Worm (Caenorhabditis elegans) whole organism, young adult: ENCODE data around the gene T23F11.11.

Source experiments
- B0019.2 ChIP-seq: fragments of 200-800 bp; sonication (Bioruptor generic); conservative IDR thresholded peaks from 2 replicates; pipeline ENCODE4 v1.3.6; 2022; ENCODE audit warnings: missing genetic modification reagents, missing genetic modification characterization, missing compliant biosample characterization
- B0336.3 ChIP-seq: fragments of 200-800 bp; sonication (Bioruptor generic); IDR thresholded peaks from 2 replicates; pipeline ENCODE4 v1.3.6; 2022; ENCODE audit warnings: missing genetic modification characterization, missing compliant biosample characterization
- D2030.7 ChIP-seq: fragments of 200-800 bp; sonication (Bioruptor generic); IDR thresholded peaks from 2 replicates; pipeline ENCODE4 v1.3.6; 2022; ENCODE audit warnings: missing genetic modification reagents, missing genetic modification characterization, missing compliant biosample characterization
- F23B12.7 ChIP-seq: sonication (generic microtip); optimal IDR thresholded peaks from 2 replicates; lab custom pipeline; 2017; ENCODE audit warnings: missing genetic modification characterization, mild to moderate bottlenecking, missing compliant biosample characterization, antibody characterized with exemption, moderate library complexity; ENCODE audit not compliant: insufficient read depth
- F39B2.1 ChIP-seq: fragments of 200-800 bp; sonication (Bioruptor generic); IDR thresholded peaks from 2 replicates; pipeline ENCODE4 v1.3.6; 2022; ENCODE audit warnings: missing genetic modification reagents, missing genetic modification characterization, missing compliant biosample characterization
- F49E8.2 ChIP-seq: sonication (generic microtip); optimal IDR thresholded peaks from 3 replicates; lab custom pipeline; 2017; ENCODE audit warnings: missing genetic modification characterization, mild to moderate bottlenecking, missing compliant biosample characterization, antibody characterized with exemption, moderate library complexity; ENCODE audit not compliant: insufficient read depth
- F52B5.7 ChIP-seq: sonication (generic microtip); optimal IDR thresholded peaks from 2 replicates; lab custom pipeline; 2016; ENCODE audit warnings: mild to moderate bottlenecking, missing genetic modification characterization, missing compliant biosample characterization
- F55B11.4 ChIP-seq: sonication (generic microtip); optimal IDR thresholded peaks from 2 replicates; lab custom pipeline; 2016; ENCODE audit warnings: missing compliant biosample characterization, missing genetic modification characterization, borderline replicate concordance; ENCODE audit not compliant: insufficient read depth
- F57A8.1 ChIP-seq: fragments of 200-800 bp; sonication (Bioruptor generic); optimal IDR thresholded peaks from 2 replicates; lab custom pipeline; 2018; ENCODE audit warnings: mild to moderate bottlenecking, missing genetic modification characterization, moderate library complexity, missing compliant biosample characterization
- F57C9.4 ChIP-seq: sonication (generic microtip); optimal IDR thresholded peaks from 2 replicates; lab custom pipeline; 2017; ENCODE audit warnings: mild to moderate bottlenecking, missing genetic modification characterization, missing compliant biosample characterization
- akir-1 ChIP-seq: fragments of 200-800 bp; sonication (Bioruptor generic); optimal IDR thresholded peaks from 2 replicates; lab custom pipeline; 2018; ENCODE audit warnings: mild to moderate bottlenecking, missing genetic modification characterization, moderate library complexity, missing compliant biosample characterization
- ama-1 ChIP-seq, 3 experiments: fragments of 150-350 bp in 1 of 3; sonication (generic microtip) in 2 of 3; optimal IDR thresholded peaks; 2 replicates each; lab custom pipeline; 2014 to 2018; ENCODE audit warnings: missing biosample characterization in 2 of 3, missing genetic modification characterization in 2 of 3, missing genetic modification reagents in 2 of 3
- atf-7 ChIP-seq: sonication (generic microtip); optimal IDR thresholded peaks from 2 replicates; lab custom pipeline; 2017; ENCODE audit warnings: mild to moderate bottlenecking, missing genetic modification characterization, missing compliant biosample characterization
- attf-3 ChIP-seq: fragments of 200-800 bp; sonication (Bioruptor generic); conservative IDR thresholded peaks from 2 replicates; pipeline ENCODE4 v1.3.6; 2022; ENCODE audit warnings: missing genetic modification reagents, missing genetic modification characterization, missing compliant biosample characterization
- bed-1 ChIP-seq: fragments of 200-800 bp; sonication (Bioruptor generic); IDR thresholded peaks from 2 replicates; pipeline ENCODE4 v1.3.6; 2022; ENCODE audit warnings: missing genetic modification reagents, missing genetic modification characterization, missing compliant biosample characterization
- bed-2 ChIP-seq: fragments of 200-800 bp; sonication (Bioruptor generic); IDR thresholded peaks from 2 replicates; pipeline ENCODE4 v1.3.6; 2022; ENCODE audit warnings: missing genetic modification reagents, missing genetic modification characterization, missing compliant biosample characterization
- ceh-27 ChIP-seq: fragments of 200-800 bp; sonication (Bioruptor generic); optimal IDR thresholded peaks from 2 replicates; lab custom pipeline; 2018; ENCODE audit warnings: mild to moderate bottlenecking, missing genetic modification characterization, moderate library complexity, missing compliant biosample characterization
- ceh-58 ChIP-seq: fragments of 200-800 bp; sonication (Bioruptor generic); IDR thresholded peaks from 2 replicates; pipeline ENCODE4 v1.3.6; 2022; ENCODE audit warnings: missing genetic modification characterization, missing compliant biosample characterization
- ceh-79 ChIP-seq: sonication (generic microtip); optimal IDR thresholded peaks from 2 replicates; lab custom pipeline; 2017; ENCODE audit warnings: mild to moderate bottlenecking, missing genetic modification characterization, missing compliant biosample characterization
- chd-7 ChIP-seq: sonication (generic microtip); optimal IDR thresholded peaks from 2 replicates; lab custom pipeline; 2016; ENCODE audit warnings: mild to moderate bottlenecking, missing genetic modification characterization, moderate library complexity, missing compliant biosample characterization
- die-1 ChIP-seq: sonication (generic microtip); optimal IDR thresholded peaks from 2 replicates; lab custom pipeline; 2016; ENCODE audit warnings: missing genotype, mild to moderate bottlenecking, missing genetic modification characterization, missing compliant biosample characterization
- dox-1 ChIP-seq: fragments of 200-800 bp; sonication (Bioruptor generic); IDR thresholded peaks from 2 replicates; pipeline ENCODE4 v1.3.6; 2022; ENCODE audit warnings: missing genetic modification reagents, missing genetic modification characterization, missing compliant biosample characterization
- dpl-1 ChIP-seq: fragments of 150-350 bp; optimal IDR thresholded peaks from 2 replicates; lab custom pipeline; 2014; ENCODE audit warnings: missing biosample characterization, missing genetic modification reagents, missing genetic modification characterization
- egl-44 ChIP-seq: fragments of 200-800 bp; sonication (Bioruptor generic); IDR thresholded peaks from 2 replicates; pipeline ENCODE4 v1.3.6; 2022; ENCODE audit warnings: missing genetic modification reagents, missing genetic modification characterization, missing compliant biosample characterization
- egrh-3 ChIP-seq: fragments of 200-800 bp; sonication (Bioruptor generic); IDR thresholded peaks from 2 replicates; pipeline ENCODE4 v1.3.6; 2022; ENCODE audit warnings: missing genetic modification reagents, missing genetic modification characterization, missing compliant biosample characterization
- ets-4 ChIP-seq: fragments of 200-800 bp; sonication (Bioruptor generic); optimal IDR thresholded peaks from 2 replicates; lab custom pipeline; 2018; ENCODE audit warnings: mild to moderate bottlenecking, missing genetic modification characterization, missing compliant biosample characterization
- gei-17 ChIP-seq: fragments of 200-800 bp; sonication (Bioruptor generic); optimal IDR thresholded peaks from 2 replicates; lab custom pipeline; 2018; ENCODE audit warnings: mild to moderate bottlenecking, missing genetic modification characterization, missing compliant biosample characterization
- hlh-12 ChIP-seq: sonication (generic microtip); optimal IDR thresholded peaks from 2 replicates; lab custom pipeline; 2016; ENCODE audit warnings: missing genetic modification characterization, missing compliant biosample characterization
- let-526 ChIP-seq: fragments of 200-800 bp; sonication (Bioruptor generic); IDR thresholded peaks from 2 replicates; pipeline ENCODE4 v1.3.6; 2022; ENCODE audit warnings: missing genetic modification reagents, missing genetic modification characterization, missing compliant biosample characterization
- let-607 ChIP-seq, 2 experiments: fragments of 200-800 bp in 1 of 2; sonication (Bioruptor generic) in 1 of 2; sonication (generic microtip) in 1 of 2; optimal IDR thresholded peaks; 2 replicates each; lab custom pipeline; 2016 to 2018; ENCODE audit warnings: mild to moderate bottlenecking in 2 of 2, missing compliant biosample characterization in 2 of 2, missing genetic modification characterization in 2 of 2, moderate library complexity in 2 of 2, missing genotype in 1 of 2
- lin-54 ChIP-seq: fragments of 200-800 bp; sonication (Bioruptor generic); optimal IDR thresholded peaks from 2 replicates; lab custom pipeline; 2018; ENCODE audit warnings: mild to moderate bottlenecking, missing genetic modification characterization, missing compliant biosample characterization
- lsl-1 ChIP-seq: fragments of 200-800 bp; sonication (Bioruptor generic); optimal IDR thresholded peaks from 2 replicates; lab custom pipeline; 2018; ENCODE audit warnings: mild to moderate bottlenecking, missing genetic modification characterization, moderate library complexity, missing compliant biosample characterization
- madf-10 ChIP-seq: sonication (generic microtip); optimal IDR thresholded peaks from 2 replicates; lab custom pipeline; 2016; ENCODE audit warnings: mild to moderate bottlenecking, missing genetic modification characterization, missing compliant biosample characterization
- madf-6 ChIP-seq: fragments of 200-800 bp; sonication (Bioruptor generic); IDR thresholded peaks from 2 replicates; pipeline ENCODE4 v1.3.6; 2022; ENCODE audit warnings: missing genetic modification reagents, missing genetic modification characterization, missing compliant biosample characterization
- mel-28 ChIP-seq: sonication (generic microtip); optimal IDR thresholded peaks from 2 replicates; lab custom pipeline; 2016; ENCODE audit warnings: borderline replicate concordance, mild to moderate bottlenecking, missing genetic modification characterization, missing compliant biosample characterization
- nfya-1 ChIP-seq: sonication (generic microtip); optimal IDR thresholded peaks from 2 replicates; lab custom pipeline; 2017; ENCODE audit warnings: antibody characterized with exemption, missing compliant biosample characterization, missing genetic modification characterization, borderline replicate concordance; ENCODE audit not compliant: insufficient read depth
- nfyb-1 ChIP-seq: fragments of 200-800 bp; sonication (Bioruptor generic); IDR thresholded peaks from 2 replicates; pipeline ENCODE4 v1.3.6; 2022; ENCODE audit warnings: missing genetic modification reagents, missing genetic modification characterization, missing compliant biosample characterization
- nhr-179 ChIP-seq: sonication (generic microtip); optimal IDR thresholded peaks from 2 replicates; lab custom pipeline; 2016; ENCODE audit warnings: mild to moderate bottlenecking, missing genetic modification characterization, missing compliant biosample characterization
- nhr-90 ChIP-seq: sonication (generic microtip); optimal IDR thresholded peaks from 2 replicates; lab custom pipeline; 2016; ENCODE audit warnings: missing genotype, mild to moderate bottlenecking, missing genetic modification characterization, missing compliant biosample characterization
- pha-4 ChIP-seq: fragments of 150-350 bp; sonication (generic microtip); optimal IDR thresholded peaks from 2 replicates; lab custom pipeline; 2014; ENCODE audit warnings: missing biosample characterization, missing genetic modification reagents, missing genetic modification characterization
- rcor-1 ChIP-seq: fragments of 200-800 bp; sonication (Bioruptor generic); IDR thresholded peaks from 2 replicates; pipeline ENCODE4 v1.3.6; 2022; ENCODE audit warnings: missing genetic modification reagents, missing genetic modification characterization, missing compliant biosample characterization
- rec-8 ChIP-seq, 2 experiments: sonication (generic microtip); optimal IDR thresholded peaks; 2 replicates each; lab custom pipeline; 2016; ENCODE audit warnings: mild to moderate bottlenecking in 2 of 2, missing genetic modification characterization in 2 of 2, missing genetic modification reagents in 2 of 2, missing genotype in 2 of 2, missing biosample characterization in 1 of 2, missing compliant biosample characterization in 1 of 2, moderate library complexity in 1 of 2
- repo-1 ChIP-seq: sonication (generic microtip); optimal IDR thresholded peaks from 2 replicates; lab custom pipeline; 2017; ENCODE audit warnings: mild to moderate bottlenecking, missing genetic modification characterization, missing compliant biosample characterization
- tbp1 ChIP-seq: fragments of 200-800 bp; sonication (Bioruptor generic); optimal IDR thresholded peaks from 2 replicates; lab custom pipeline; 2018; ENCODE audit warnings: mild to moderate bottlenecking, missing genetic modification characterization, missing compliant biosample characterization
- ztf-18 ChIP-seq: sonication (generic microtip); optimal IDR thresholded peaks from 2 replicates; lab custom pipeline; 2016; ENCODE audit warnings: missing genotype, mild to moderate bottlenecking, missing genetic modification characterization, missing compliant biosample characterization
- ztf-25 ChIP-seq: fragments of 200-800 bp; sonication (Bioruptor generic); IDR thresholded peaks from 2 replicates; pipeline ENCODE4 v1.3.6; 2022; ENCODE audit warnings: missing genetic modification reagents, missing genetic modification characterization, missing compliant biosample characterization
- ztf-26 ChIP-seq: sonication (generic microtip); optimal IDR thresholded peaks from 2 replicates; lab custom pipeline; 2017; ENCODE audit warnings: missing genetic modification characterization, missing compliant biosample characterization

T23F11.11 gene

DNA sequence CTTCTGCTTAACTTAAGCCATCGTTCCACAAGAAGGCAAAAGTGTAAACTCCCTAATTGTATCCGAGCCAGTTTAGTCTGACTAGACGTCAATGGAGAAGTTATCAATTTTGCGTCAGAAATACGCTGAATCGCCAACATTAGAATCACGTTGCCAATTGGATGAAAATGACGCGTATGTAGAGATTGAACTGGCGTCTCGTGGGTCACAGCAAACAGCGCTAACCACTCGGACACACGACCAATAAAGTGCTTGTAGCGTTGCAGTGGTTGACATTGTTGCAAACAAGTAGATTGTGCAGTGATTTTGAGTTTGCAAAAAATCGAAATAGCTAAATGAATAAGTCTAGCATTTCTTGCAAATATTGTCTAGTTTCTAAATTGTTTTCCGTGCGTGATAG is 18.2 kb upstream of the T23F11.11 start:
- TF ChIP-seq nfya-1 = no peak
- 0 out of 2 replicates have a peak, but pooled peaks have one; percentile 7 for TF ChIP-seq F39B2.1
- TF ChIP-seq hlh-12 (tag; lab: Kevin White, UChicago) = peak; percentile 88
- peak; percentile 74 for TF ChIP-seq F57A8.1
- peak; percentile 89 for TF ChIP-seq ztf-18 (tag; lab: Kevin White, UChicago)
- peak; percentile 74; the same call in 1 of the 2 replicates for TF ChIP-seq madf-6 (GFP tag; lab: Robert Waterston, UW)
- 0 out of 2 replicates have a peak, but pooled peaks have one; percentile 26 for TF ChIP-seq attf-3 (GFP tag; lab: Robert Waterston, UW)
- peak; percentile 91 for TF ChIP-seq nfyb-1 (GFP tag; lab: Robert Waterston, UW)
- TF ChIP-seq rcor-1 (GFP tag; lab: Robert Waterston, UW) = peak; percentile 23; the same call in 1 of the 2 replicates
- TF ChIP-seq dpl-1 (GFP tag; lab: Kevin White, UChicago) = no peak
- TF ChIP-seq lsl-1 = peak; percentile 67
- no peak for TF ChIP-seq nhr-179 (tag; lab: Kevin White, UChicago)
- TF ChIP-seq B0336.3 (GFP tag; lab: Robert Waterston, UW) = peak; percentile 71
- TF ChIP-seq F52B5.7 = peak; percentile 91
- peak; percentile 82 for TF ChIP-seq F23B12.7
- TF ChIP-seq let-607 (tag; optimal IDR thresholded peaks at IDR 0.05; lab: Kevin White, UChicago) = peak; percentile 33 to 64
- TF ChIP-seq pha-4 (tag; lab: Kevin White, UChicago) = peak; percentile 47
- TF ChIP-seq ztf-25 (GFP tag; lab: Robert Waterston, UW) = peak; percentile 88; the same call in 1 of the 2 replicates
- TF ChIP-seq repo-1 = peak; percentile 83
- peak; percentile 69 for TF ChIP-seq atf-7 (tag; lab: Kevin White, UChicago)
- no peak for TF ChIP-seq bed-1 (GFP tag; lab: Robert Waterston, UW)
- TF ChIP-seq tbp1 (GFP tag; lab: Kevin White, UChicago) = peak; percentile 98
- no peak for TF ChIP-seq F55B11.4 (tag; lab: Kevin White, UChicago)
- TF ChIP-seq ceh-58 (GFP tag; lab: Robert Waterston, UW) = 0 out of 2 replicates have a peak, but pooled peaks have one; percentile 58
- TF ChIP-seq egrh-3 = peak; percentile 28; the same call in 1 of the 2 replicates
- TF ChIP-seq lin-54 (GFP tag; lab: Kevin White, UChicago) = peak; percentile 77
- peak; percentile 74 for TF ChIP-seq madf-10 (tag; lab: Kevin White, UChicago)
- TF ChIP-seq egl-44 (GFP tag; lab: Robert Waterston, UW) = peak; percentile 79
- TF ChIP-seq ztf-26 (tag; lab: Kevin White, UChicago) = peak; percentile 4
- TF ChIP-seq ets-4 (GFP tag; lab: Kevin White, UChicago) = peak; percentile 77
- peak; percentile 88 for TF ChIP-seq ceh-27
- peak; percentile 78 to 96 for TF ChIP-seq rec-8 (tag; optimal IDR thresholded peaks at IDR 0.05; lab: Kevin White, UChicago)
- peak; percentile 62; the same call in 1 of the 2 replicates for TF ChIP-seq B0019.2 (GFP tag; lab: Robert Waterston, UW)
- peak; percentile 44 for TF ChIP-seq akir-1 (GFP tag; lab: Kevin White, UChicago)
- peak; percentile 74; the same call in 1 of the 2 replicates for TF ChIP-seq let-526 (GFP tag; lab: Robert Waterston, UW)
- TF ChIP-seq mel-28 (tag; lab: Kevin White, UChicago) = no peak
- peak; percentile 98 for TF ChIP-seq nhr-90 (tag; lab: Kevin White, UChicago)
- TF ChIP-seq ama-1 (optimal IDR thresholded peaks at IDR 0.05; lab: Kevin White, UChicago) = no peak
- TF ChIP-seq ama-1 (GFP tag; optimal IDR thresholded peaks at IDR 0.05; lab: Kevin White, UChicago) = peak; percentile 87 to 95
- peak; percentile 95 for TF ChIP-seq die-1 (tag; lab: Kevin White, UChicago)
- peak; percentile 64 for TF ChIP-seq ceh-79 (tag; lab: Kevin White, UChicago)
- no peak for TF ChIP-seq bed-2
- peak; percentile 86 for TF ChIP-seq D2030.7
- peak; percentile 29 for TF ChIP-seq gei-17
- peak; percentile 90 for TF ChIP-seq chd-7 (tag; lab: Kevin White, UChicago)
- TF ChIP-seq F49E8.2 (tag; lab: Kevin White, UChicago) = peak; percentile 90
- peak; percentile 87 for TF ChIP-seq dox-1
- peak; percentile 64 for TF ChIP-seq F57C9.4
